Worm (Caenorhabditis elegans) whole organism, L4 larva: Measurements from ENCODE around the gene F47B8.3.

Experiments
- F10B5.3 ChIP-seq: sonication (generic microtip); optimal IDR thresholded peaks from 2 replicates; lab custom pipeline; 2016; ENCODE audit warnings: mild to moderate bottlenecking, missing genetic modification characterization, missing compliant biosample characterization
- R02D3.7 ChIP-seq: fragments of 150-350 bp; sonication (generic microtip); optimal IDR thresholded peaks from 3 replicates; lab custom pipeline; 2014; ENCODE audit warnings: missing biosample characterization, missing genetic modification characterization
- T26A8.4 ChIP-seq: fragments of 200-800 bp; sonication (Bioruptor generic); IDR thresholded peaks from 2 replicates; pipeline ENCODE4 v1.3.6; 2022; ENCODE audit warnings: missing genetic modification characterization, missing compliant biosample characterization
- Y48G9A.11 ChIP-seq: fragments of 200-800 bp; sonication (Bioruptor generic); IDR thresholded peaks from 2 replicates; pipeline ENCODE4 v1.3.6; 2022; ENCODE audit warnings: missing genetic modification reagents, missing genetic modification characterization, missing compliant biosample characterization
- ZK546.5 ChIP-seq, 2 experiments: sonication (generic microtip); optimal IDR thresholded peaks; 2 replicates each; lab custom pipeline; 2017; ENCODE audit warnings: missing biosample characterization in 2 of 2, missing genetic modification characterization in 2 of 2
- ama-1 ChIP-seq: fragments of 150-350 bp; optimal IDR thresholded peaks from 2 replicates; lab custom pipeline; 2014; ENCODE audit warnings: inconsistent platforms, mixed read lengths
- arid-1 ChIP-seq: fragments of 200-800 bp; sonication (Bioruptor generic); conservative IDR thresholded peaks from 2 replicates; pipeline ENCODE4 v1.3.6; 2022; ENCODE audit warnings: missing genetic modification reagents, missing genetic modification characterization, missing compliant biosample characterization
- ceh-62 ChIP-seq: sonication (generic microtip); optimal IDR thresholded peaks from 2 replicates; lab custom pipeline; 2017; ENCODE audit warnings: missing biosample characterization, missing genetic modification characterization
- cey-2 ChIP-seq: sonication (generic microtip); optimal IDR thresholded peaks from 3 replicates; lab custom pipeline; 2017; ENCODE audit warnings: missing genetic modification characterization, mild to moderate bottlenecking, missing compliant biosample characterization, antibody characterized with exemption, borderline replicate concordance; ENCODE audit not compliant: insufficient read depth
- ctbp-1 ChIP-seq: fragments of 200-800 bp; sonication (Bioruptor generic); IDR thresholded peaks from 2 replicates; pipeline ENCODE4 v1.3.6; 2022; ENCODE audit warnings: missing genetic modification reagents, missing genetic modification characterization, missing compliant biosample characterization
- daf-8 ChIP-seq: fragments of 200-800 bp; sonication (Bioruptor generic); IDR thresholded peaks from 2 replicates; pipeline ENCODE4 v1.3.6; 2022; ENCODE audit warnings: missing genetic modification characterization, missing compliant biosample characterization
- dmd-8 ChIP-seq: fragments of 200-800 bp; sonication (Bioruptor generic); IDR thresholded peaks from 2 replicates; pipeline ENCODE4 v1.3.6; 2022; ENCODE audit warnings: missing genetic modification characterization, missing compliant biosample characterization
- dmd-9 ChIP-seq: fragments of 200-800 bp; sonication (Bioruptor generic); IDR thresholded peaks from 2 replicates; pipeline ENCODE4 v1.3.6; 2022; ENCODE audit warnings: missing genetic modification reagents, missing genetic modification characterization, missing compliant biosample characterization
- dpl-1 ChIP-seq: fragments of 150-350 bp; optimal IDR thresholded peaks from 2 replicates; lab custom pipeline; 2014; ENCODE audit warnings: missing biosample characterization, missing genetic modification reagents, missing genetic modification characterization
- duxl-1 ChIP-seq: sonication (generic microtip); optimal IDR thresholded peaks from 2 replicates; lab custom pipeline; 2016; ENCODE audit warnings: mild to moderate bottlenecking, missing genetic modification characterization, moderate library complexity, missing compliant biosample characterization; ENCODE audit not compliant: poor library complexity
- dve-1 ChIP-seq: sonication (generic microtip); optimal IDR thresholded peaks from 2 replicates; lab custom pipeline; 2017; ENCODE audit warnings: antibody characterized with exemption, mild to moderate bottlenecking, missing genetic modification characterization, missing compliant biosample characterization; ENCODE audit not compliant: insufficient read depth
- fos-1 ChIP-seq: fragments of 150-350 bp; optimal IDR thresholded peaks from 2 replicates; lab custom pipeline; 2014; ENCODE audit warnings: missing biosample characterization, missing genetic modification characterization
- hif-1 ChIP-seq, 2 experiments: sonication (generic microtip); optimal IDR thresholded peaks; 2 replicates each; lab custom pipeline; 2016 to 2017; ENCODE audit warnings: missing compliant biosample characterization in 2 of 2, missing genetic modification characterization in 2 of 2, missing genetic modification reagents in 2 of 2, missing genotype in 2 of 2, mild to moderate bottlenecking in 1 of 2
- hlh-11 ChIP-seq: fragments of 200-800 bp; sonication (Bioruptor generic); optimal IDR thresholded peaks from 2 replicates; lab custom pipeline; 2018; ENCODE audit warnings: mild to moderate bottlenecking, missing genetic modification characterization, missing compliant biosample characterization
- hlh-30 ChIP-seq: sonication (generic microtip); optimal IDR thresholded peaks from 2 replicates; lab custom pipeline; 2017; ENCODE audit warnings: antibody characterized with exemption, mild to moderate bottlenecking, missing genetic modification characterization, missing compliant biosample characterization; ENCODE audit not compliant: insufficient read depth
- hmg-1.1 ChIP-seq: fragments of 200-800 bp; sonication (Bioruptor generic); IDR thresholded peaks from 2 replicates; pipeline ENCODE4 v1.3.6; 2022; ENCODE audit warnings: missing genetic modification reagents, missing genetic modification characterization, missing compliant biosample characterization
- lim-7 ChIP-seq: fragments of 200-800 bp; sonication (Bioruptor generic); IDR thresholded peaks from 2 replicates; pipeline ENCODE4 v1.3.6; 2022; ENCODE audit warnings: missing genetic modification characterization, missing compliant biosample characterization
- lin-1 ChIP-seq: fragments of 200-800 bp; sonication (Bioruptor generic); IDR thresholded peaks from 2 replicates; pipeline ENCODE4 v1.3.6; 2022; ENCODE audit warnings: missing genetic modification reagents, missing genetic modification characterization, missing compliant biosample characterization
- lin-13 ChIP-seq: fragments of 150-350 bp; optimal IDR thresholded peaks from 2 replicates; lab custom pipeline; 2014; ENCODE audit warnings: missing biosample characterization, missing genetic modification reagents, missing genetic modification characterization
- lin-15B ChIP-seq: fragments of 150-350 bp; sonication (generic microtip); optimal IDR thresholded peaks from 3 replicates; lab custom pipeline; 2014; ENCODE audit warnings: missing biosample characterization, missing genetic modification characterization
- lin-39 ChIP-seq: fragments of 150-350 bp; optimal IDR thresholded peaks from 2 replicates; lab custom pipeline; 2014; ENCODE audit warnings: missing biosample characterization, missing genetic modification reagents, missing genetic modification characterization
- lir-3 ChIP-seq: sonication (generic microtip); optimal IDR thresholded peaks from 2 replicates; lab custom pipeline; 2016; ENCODE audit warnings: mild to moderate bottlenecking, missing genetic modification characterization, missing compliant biosample characterization
- lsy-2 ChIP-seq, 2 experiments: fragments of 150-350 bp in 1 of 2; sonication (generic microtip) in 1 of 2; optimal IDR thresholded peaks; 2 replicates each; lab custom pipeline; 2014 to 2017; ENCODE audit warnings: missing biosample characterization in 2 of 2, missing genetic modification characterization in 2 of 2
- madf-9 ChIP-seq: fragments of 200-800 bp; sonication (Bioruptor generic); conservative IDR thresholded peaks from 2 replicates; pipeline ENCODE4 v1.3.6; 2022; ENCODE audit warnings: missing genetic modification reagents, missing genetic modification characterization, missing compliant biosample characterization
- mxl-2 ChIP-seq: fragments of 200-800 bp; sonication (Bioruptor generic); conservative IDR thresholded peaks from 2 replicates; pipeline ENCODE4 v1.3.6; 2022; ENCODE audit warnings: missing genetic modification reagents, missing genetic modification characterization, missing compliant biosample characterization
- nhr-11 ChIP-seq: fragments of 150-350 bp; optimal IDR thresholded peaks from 2 replicates; lab custom pipeline; 2014; ENCODE audit warnings: missing biosample characterization, missing genetic modification characterization
- nhr-237 ChIP-seq: sonication (generic microtip); optimal IDR thresholded peaks from 2 replicates; lab custom pipeline; 2017; ENCODE audit warnings: missing biosample characterization, missing genetic modification characterization
- nhr-48 ChIP-seq: sonication (generic microtip); optimal IDR thresholded peaks from 2 replicates; lab custom pipeline; 2016; ENCODE audit warnings: mild to moderate bottlenecking, missing genetic modification characterization, missing compliant biosample characterization
- pha-4 ChIP-seq, 2 experiments: fragments of 150-350 bp in 1 of 2; fragments of 200-800 bp in 1 of 2; sonication (Bioruptor generic) in 1 of 2; IDR thresholded peaks in 1 of 2; optimal IDR thresholded peaks in 1 of 2; 2 replicates each; pipeline versions ENCODE4 v1.3.6 to Lab custom; 2014 to 2022; ENCODE audit warnings: missing genetic modification characterization in 2 of 2, missing genetic modification reagents in 2 of 2, missing biosample characterization in 1 of 2, missing compliant biosample characterization in 1 of 2
- php-3 ChIP-seq: fragments of 200-800 bp; sonication (Bioruptor generic); IDR thresholded peaks from 2 replicates; pipeline ENCODE4 v1.3.6; 2022; ENCODE audit warnings: missing genetic modification reagents, missing genetic modification characterization, missing compliant biosample characterization
- rbr-2 ChIP-seq: sonication (generic microtip); optimal IDR thresholded peaks from 2 replicates; lab custom pipeline; 2016; ENCODE audit warnings: missing genotype, missing genetic modification characterization, missing compliant biosample characterization
- sdz-12 ChIP-seq: fragments of 200-800 bp; sonication (Bioruptor generic); optimal IDR thresholded peaks from 2 replicates; lab custom pipeline; 2018; ENCODE audit warnings: mild to moderate bottlenecking, missing genetic modification characterization, missing compliant biosample characterization
- set-16 ChIP-seq: fragments of 200-800 bp; sonication (Bioruptor generic); IDR thresholded peaks from 2 replicates; pipeline ENCODE4 v1.3.6; 2022; ENCODE audit warnings: missing genetic modification reagents, missing genetic modification characterization, missing compliant biosample characterization
- snpc-1.2 ChIP-seq: fragments of 200-800 bp; sonication (Bioruptor generic); IDR thresholded peaks from 2 replicates; pipeline ENCODE4 v1.3.6; 2022; ENCODE audit warnings: missing genetic modification reagents, missing genetic modification characterization, missing compliant biosample characterization
- spr-3 ChIP-seq: fragments of 200-800 bp; sonication (Bioruptor generic); optimal IDR thresholded peaks from 2 replicates; lab custom pipeline; 2018; ENCODE audit warnings: mild to moderate bottlenecking, missing genetic modification characterization, missing compliant biosample characterization
- tag-97 ChIP-seq: fragments of 200-800 bp; sonication (Bioruptor generic); IDR thresholded peaks from 2 replicates; pipeline ENCODE4 v1.3.6; 2022; ENCODE audit warnings: missing genetic modification characterization, missing compliant biosample characterization
- zfp-3 ChIP-seq: fragments of 200-800 bp; sonication (Bioruptor generic); conservative IDR thresholded peaks from 2 replicates; pipeline ENCODE4 v1.3.6; 2022; ENCODE audit warnings: missing genetic modification reagents, missing genetic modification characterization, missing compliant biosample characterization
- zip-2 ChIP-seq: fragments of 150-350 bp; optimal IDR thresholded peaks from 2 replicates; lab custom pipeline; 2014; ENCODE audit warnings: missing biosample characterization, missing genetic modification characterization
- ztf-7 ChIP-seq: fragments of 150-350 bp; optimal IDR thresholded peaks from 2 replicates; lab custom pipeline; 2014; ENCODE audit warnings: missing biosample characterization, missing genetic modification characterization

Gene F47B8.3

DNA sequence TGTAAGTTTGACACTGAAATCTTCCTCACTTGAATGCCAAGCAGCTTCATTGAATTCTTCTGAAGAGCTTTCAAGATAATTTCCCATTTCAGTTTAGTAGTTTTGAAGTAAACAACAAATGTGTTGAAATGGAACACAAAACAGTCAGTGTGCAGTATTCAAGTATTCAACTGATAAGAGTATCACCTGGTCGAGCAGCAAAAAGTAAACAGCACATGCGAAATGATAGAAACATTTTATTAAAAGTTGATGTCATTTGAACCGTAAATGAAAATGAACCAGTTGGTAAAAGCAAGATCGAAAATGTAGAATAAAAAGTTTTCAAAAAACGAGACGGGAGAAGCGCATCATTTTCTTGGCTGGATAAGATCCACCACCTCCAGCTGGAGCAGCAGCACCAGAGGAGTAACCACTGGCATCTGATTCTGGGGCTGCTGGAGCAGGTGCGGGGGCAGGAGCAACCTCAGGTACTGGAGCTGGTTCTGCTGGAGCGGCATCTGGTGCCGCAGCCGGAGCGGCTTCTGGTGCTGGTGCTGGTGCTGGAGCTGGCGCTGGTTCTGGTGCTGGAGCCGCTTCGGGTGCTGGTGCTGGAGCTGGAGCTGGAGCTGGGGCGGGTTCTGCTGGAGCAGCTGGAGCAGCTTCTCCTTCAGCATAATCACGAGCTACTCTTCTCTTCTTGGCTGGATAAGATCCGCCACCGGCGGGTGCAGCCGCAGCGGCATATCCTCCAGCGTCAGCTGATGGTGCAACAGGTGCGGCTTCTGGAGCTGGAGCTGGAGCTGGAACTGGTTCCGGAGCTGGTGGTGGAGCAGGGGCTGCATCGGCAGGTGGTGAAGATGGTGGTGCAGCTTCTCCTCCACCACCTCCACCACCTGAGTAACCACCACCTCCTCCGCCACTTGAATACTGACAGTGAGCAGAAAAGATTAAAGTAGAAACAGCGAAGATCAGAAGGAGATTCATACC, 2.0 kb upstream of the F47B8.3 start, which contains the start of the genes F47B8.4 and F47B8.18 (continued):
- TF ChIP-seq ZK546.5 (tag; optimal IDR thresholded peaks at IDR 0.05; lab: Kevin White, UChicago), result no peak
- TF ChIP-seq R02D3.7 (tag; lab: Kevin White, UChicago), result no peak
- TF ChIP-seq php-3 (GFP tag; lab: Robert Waterston, UW), result no peak
- TF ChIP-seq arid-1 (GFP tag; lab: Robert Waterston, UW), result no peak
- peak; percentile 45 for TF ChIP-seq hlh-30
- no peak for TF ChIP-seq Y48G9A.11 (GFP tag; lab: Robert Waterston, UW)
- TF ChIP-seq ama-1 (lab: Kevin White, UChicago), result no peak
- TF ChIP-seq lin-13, result no peak
- no peak for TF ChIP-seq fos-1 (tag; lab: Kevin White, UChicago)
- TF ChIP-seq spr-3 (GFP tag; lab: Kevin White, UChicago), result no peak
- no peak for TF ChIP-seq lir-3 (tag; lab: Kevin White, UChicago)
- TF ChIP-seq dve-1, result no peak
- TF ChIP-seq dpl-1, result no peak
- TF ChIP-seq lin-39 (tag; lab: Kevin White, UChicago), result no peak
- TF ChIP-seq F10B5.3 (tag; lab: Kevin White, UChicago), result no peak
- no peak for TF ChIP-seq tag-97 (GFP tag; lab: Robert Waterston, UW)
- no peak for TF ChIP-seq hlh-11 (tag; lab: Kevin White, UChicago)
- no peak for TF ChIP-seq ceh-62 (tag; lab: Kevin White, UChicago)
- TF ChIP-seq sdz-12 (GFP tag; lab: Kevin White, UChicago), result no peak
- TF ChIP-seq pha-4 (GFP tag; IDR thresholded peaks at IDR 0.05; lab: Robert Waterston, UW), result peak; percentile 90; the same call in 1 of the 2 replicates
- TF ChIP-seq pha-4 (tag; optimal IDR thresholded peaks at IDR 0.05; lab: Kevin White, UChicago), result no peak
- TF ChIP-seq zfp-3 (GFP tag; lab: Robert Waterston, UW), result no peak
- TF ChIP-seq T26A8.4 (GFP tag; lab: Robert Waterston, UW), result no peak
- peak; percentile 32; the same call in 1 of the 2 replicates for TF ChIP-seq lim-7 (GFP tag; lab: Robert Waterston, UW)
- no peak for TF ChIP-seq daf-8 (GFP tag; lab: Robert Waterston, UW)
- TF ChIP-seq cey-2 (tag; lab: Kevin White, UChicago), result no peak
- TF ChIP-seq nhr-48 (tag; lab: Kevin White, UChicago), result no peak

DNA sequence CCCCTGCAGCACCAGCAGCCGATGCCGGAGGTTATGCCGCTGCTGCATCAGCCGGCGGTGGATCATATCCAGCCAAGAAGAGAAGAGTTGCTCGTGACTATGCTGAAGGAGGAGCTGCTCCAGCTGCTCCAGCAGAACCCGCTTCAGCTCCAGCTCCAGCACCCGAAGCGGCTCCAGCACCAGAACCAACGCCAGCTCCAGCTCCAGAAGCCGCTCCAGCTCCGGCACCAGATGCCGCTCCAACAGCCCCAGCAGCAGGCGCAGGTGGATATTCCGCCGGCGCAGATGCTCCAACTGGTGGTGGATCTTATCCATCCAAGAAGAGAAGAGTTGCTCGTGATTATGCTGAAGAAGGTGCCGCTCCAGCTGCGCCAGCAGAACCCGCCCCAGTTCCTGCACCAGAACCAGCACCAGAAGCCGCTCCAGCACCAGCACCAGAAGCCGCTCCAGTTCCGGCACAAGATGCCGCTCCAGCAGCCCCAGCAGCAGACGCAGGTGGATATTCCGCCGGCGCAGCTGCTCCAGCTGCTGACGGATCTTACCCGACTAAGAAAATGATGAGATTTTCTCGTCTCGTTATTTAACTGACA, 2.0 kb downstream of the F47B8.3 start:
- TF ChIP-seq dmd-8 (GFP tag; lab: Robert Waterston, UW), result 0 out of 2 replicates have a peak, but pooled peaks have one; percentile 33
- TF ChIP-seq set-16 (GFP tag; lab: Robert Waterston, UW), result peak; percentile 99
- peak; percentile 24; the same call in 1 of the 2 replicates for TF ChIP-seq dmd-9
- no peak for TF ChIP-seq hmg-1.1
- TF ChIP-seq pha-4 (GFP tag; IDR thresholded peaks at IDR 0.05; lab: Robert Waterston, UW), result peak; percentile 33; the same call in 1 of the 2 replicates
- no peak for TF ChIP-seq pha-4 (tag; optimal IDR thresholded peaks at IDR 0.05; lab: Kevin White, UChicago)
- no peak for TF ChIP-seq lin-1 (GFP tag; lab: Robert Waterston, UW)
- TF ChIP-seq lim-7 (GFP tag; lab: Robert Waterston, UW), result 0 out of 2 replicates have a peak, but pooled peaks have one; percentile 55

DNA sequence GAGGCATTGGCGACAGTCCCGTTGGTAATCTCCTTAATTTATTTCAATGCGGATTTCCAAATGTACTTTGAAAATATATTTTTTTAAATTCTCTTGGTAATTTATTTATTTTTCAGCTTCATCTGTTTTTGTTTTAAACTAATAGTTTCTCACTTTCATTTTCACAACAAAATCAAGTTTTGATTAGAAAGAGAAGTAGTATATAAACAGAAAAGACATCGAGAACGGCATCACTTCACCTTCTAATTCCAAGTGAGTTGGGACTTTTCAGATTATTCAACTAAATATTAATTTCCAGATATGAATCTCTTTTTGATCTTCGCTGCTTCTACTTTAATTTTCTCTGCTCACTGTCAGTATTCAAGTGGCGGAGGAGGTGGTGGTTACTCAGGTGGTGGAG, 2.6 kb downstream of the F47B8.3 start, which contains the start of gene F47B8.14:
Gene F47B8.14, plus strand, starts transcription at position 301 of the 400 bp plus-strand sequence.
- no peak for TF ChIP-seq ztf-7 (tag; lab: Kevin White, UChicago)
- TF ChIP-seq mxl-2 (GFP tag; lab: Robert Waterston, UW), result no peak
- no peak for TF ChIP-seq lim-7 (GFP tag; lab: Robert Waterston, UW)
- TF ChIP-seq rbr-2, result no peak
- TF ChIP-seq lsy-2 (tag; optimal IDR thresholded peaks at IDR 0.05; lab: Kevin White, UChicago), result no peak
- TF ChIP-seq snpc-1.2 (GFP tag; lab: Robert Waterston, UW), result no peak
- no peak for TF ChIP-seq zip-2
- no peak for TF ChIP-seq madf-9 (GFP tag; lab: Robert Waterston, UW)
- TF ChIP-seq ctbp-1 (GFP tag; lab: Robert Waterston, UW), result no peak
- no peak for TF ChIP-seq nhr-11 (tag; lab: Kevin White, UChicago)
- no peak for TF ChIP-seq duxl-1 (tag; lab: Kevin White, UChicago)
- TF ChIP-seq php-3 (GFP tag; lab: Robert Waterston, UW), result no peak
- TF ChIP-seq nhr-48 (tag; lab: Kevin White, UChicago), result no peak
- no peak for TF ChIP-seq lin-15B (tag; lab: Kevin White, UChicago)
- no peak for TF ChIP-seq hif-1 (tag; optimal IDR thresholded peaks at IDR 0.05; lab: Kevin White, UChicago)
- TF ChIP-seq nhr-237 (tag; lab: Kevin White, UChicago), result no peak
